Fruit fly (Drosophila melanogaster) whole organism, adult: ENCODE data around the gene Pex19.

Experiments
- CG1620 ChIP-seq: fragments of 200-800 bp; sonication (Bioruptor generic); optimal IDR thresholded peaks from 2 replicates; lab custom pipeline; 2016; ENCODE audit warnings: missing biosample characterization, missing genetic modification characterization
- CG5204 ChIP-seq: fragments of 200-800 bp; sonication (Bioruptor generic); optimal IDR thresholded peaks from 2 replicates; lab custom pipeline; 2016; ENCODE audit warnings: missing biosample characterization, missing genetic modification characterization
- CG7045 ChIP-seq: fragments of 200-800 bp; sonication (Bioruptor generic); optimal IDR thresholded peaks from 2 replicates; lab custom pipeline; 2017; ENCODE audit warnings: missing biosample characterization, mild to moderate bottlenecking, missing genetic modification characterization
- CG7101 ChIP-seq: fragments of 200-800 bp; sonication (Bioruptor generic); optimal IDR thresholded peaks from 2 replicates; lab custom pipeline; 2018; ENCODE audit warnings: missing biosample characterization, mild to moderate bottlenecking, missing genetic modification characterization, moderate library complexity
- Crg-1 ChIP-seq: fragments of 200-800 bp; sonication (Bioruptor generic); optimal IDR thresholded peaks from 2 replicates; lab custom pipeline; 2016; ENCODE audit warnings: missing biosample characterization, missing genetic modification characterization
- pad ChIP-seq: fragments of 200-800 bp; sonication (Bioruptor generic); optimal IDR thresholded peaks from 3 replicates; lab custom pipeline; 2017; ENCODE audit warnings: missing biosample characterization, missing genetic modification characterization, mild to moderate bottlenecking, moderate library complexity, missing genetic modification reagents
- toe ChIP-seq: fragments of 200-800 bp; sonication (Bioruptor generic); optimal IDR thresholded peaks from 2 replicates; lab custom pipeline; 2016; ENCODE audit warnings: missing biosample characterization, missing genetic modification characterization

dm6 chr2L:12053365-12053764, 38.3 kb upstream of the Pex19 start:
- TF ChIP-seq Crg-1 (GFP tag; lab: Kevin White, UChicago) (no peak), pad (GFP tag; lab: Kevin White, UChicago) (no peak), CG7045 (GFP tag; lab: Kevin White, UChicago) (no peak), CG5204 (GFP tag; lab: Kevin White, UChicago) (no peak), CG1620 (GFP tag; lab: Kevin White, UChicago) (no peak), CG7101 (tag; lab: Kevin White, UChicago) (no peak), toe (GFP tag; lab: Kevin White, UChicago) (no peak)
